Worm (Caenorhabditis elegans) whole organism, early embryonic: ENCODE results near the gene fbxc-25.

Experiments
- F13C5.2 ChIP-seq: sonication (generic microtip); optimal IDR thresholded peaks from 2 replicates; lab custom pipeline; 2017; ENCODE audit warnings: mild to moderate bottlenecking, missing genetic modification characterization, inconsistent platforms, missing compliant biosample characterization
- ceh-13 ChIP-seq: fragments of 200-800 bp; sonication (Bioruptor generic); optimal IDR thresholded peaks from 2 replicates; lab custom pipeline; 2018; ENCODE audit warnings: mild to moderate bottlenecking, missing genetic modification characterization, missing compliant biosample characterization
- hnd-1 ChIP-seq: sonication (generic microtip); optimal IDR thresholded peaks from 2 replicates; lab custom pipeline; 2016; ENCODE audit warnings: missing genetic modification characterization, missing compliant biosample characterization
- tbx-37 ChIP-seq: fragments of 200-800 bp; sonication (Bioruptor generic); conservative IDR thresholded peaks from 2 replicates; pipeline ENCODE4 v1.3.6; 2022; ENCODE audit warnings: missing genetic modification reagents, missing genetic modification characterization, missing compliant biosample characterization

DNA sequence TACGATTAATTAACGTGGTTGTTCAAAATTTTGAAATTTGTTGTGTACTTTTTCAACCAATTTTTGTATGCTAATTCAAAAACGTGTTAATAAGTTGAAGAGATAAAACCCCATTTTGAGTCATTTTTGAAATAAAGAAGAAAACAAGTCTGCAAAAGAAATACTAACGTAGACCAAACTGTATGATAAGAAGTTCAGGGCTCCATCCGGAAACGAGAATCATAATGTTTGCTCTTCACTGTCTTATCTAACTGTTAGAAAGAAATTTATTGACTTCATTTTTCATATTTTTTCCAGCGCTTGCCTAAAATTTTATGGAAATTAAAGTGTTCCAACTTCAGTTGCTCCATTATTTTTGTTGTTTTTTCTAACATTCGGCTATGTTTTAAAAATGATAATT lies 9.4 kb upstream of the fbxc-25 start:
- TF ChIP-seq tbx-37 (GFP tag; lab: Robert Waterston, UW) (no peak), hnd-1 (tag; lab: Kevin White, UChicago) (no peak), F13C5.2 (no peak), ceh-13 (GFP tag; lab: Kevin White, UChicago) (no peak)
